Fruit fly (Drosophila melanogaster) whole organism, embryonic: ENCODE data around the gene Efhc1.1.

ENCODE experiments used
- BEAF-32 ChIP-seq: fragments of 200-800 bp; sonication (Bioruptor generic); optimal IDR thresholded peaks from 3 replicates; lab custom pipeline; 2017; ENCODE audit warnings: missing biosample characterization, missing genetic modification characterization, mild to moderate bottlenecking, moderate library complexity, missing genetic modification reagents
- CG10462 ChIP-seq: fragments of 200-800 bp; sonication (Bioruptor generic); optimal IDR thresholded peaks from 2 replicates; lab custom pipeline; 2016; ENCODE audit warnings: missing biosample characterization, missing genetic modification characterization
- CG10959 ChIP-seq: fragments of 200-800 bp; sonication (Bioruptor generic); IDR thresholded peaks from 2 replicates; pipeline ENCODE4 v1.3.6; 2022; ENCODE audit warnings: missing biosample characterization, missing genetic modification characterization
- CG11247 ChIP-seq: fragments of 200-800 bp; sonication (Bioruptor generic); IDR thresholded peaks from 2 replicates; pipeline ENCODE4 v1.3.6; 2022; ENCODE audit warnings: missing biosample characterization, missing genetic modification characterization
- CG11456 ChIP-seq: fragments of 200-800 bp; sonication (Bioruptor generic); IDR thresholded peaks from 3 replicates; pipeline ENCODE4 v1.3.6; 2022; ENCODE audit warnings: missing biosample characterization, missing genetic modification characterization
- CG11695 ChIP-seq: fragments of 200-800 bp; sonication (Bioruptor generic); IDR thresholded peaks from 3 replicates; pipeline ENCODE4 v1.3.6; 2022; ENCODE audit warnings: missing biosample characterization, missing genetic modification characterization
- CG13296 ChIP-seq: fragments of 200-800 bp; sonication (Bioruptor generic); optimal IDR thresholded peaks from 3 replicates; lab custom pipeline; 2018; ENCODE audit warnings: missing biosample characterization, mild to moderate bottlenecking, missing genetic modification characterization
- CG13775 ChIP-seq: fragments of 200-800 bp; sonication (Bioruptor generic); optimal IDR thresholded peaks from 3 replicates; lab custom pipeline; 2017; ENCODE audit warnings: missing biosample characterization, mild to moderate bottlenecking, missing genetic modification characterization
- CG14710 ChIP-seq: fragments of 200-800 bp; sonication (Bioruptor generic); optimal IDR thresholded peaks from 3 replicates; lab custom pipeline; 2019; ENCODE audit warnings: missing biosample characterization, mild to moderate bottlenecking, missing genetic modification characterization, moderate library complexity
- CG17829 ChIP-seq: fragments of 200-800 bp; optimal IDR thresholded peaks from 2 replicates; lab custom pipeline; 2019; ENCODE audit warnings: missing biosample characterization, mild to moderate bottlenecking, missing genetic modification characterization, moderate library complexity
- CG2116 ChIP-seq: fragments of 200-800 bp; sonication (Bioruptor generic); optimal IDR thresholded peaks from 3 replicates; lab custom pipeline; 2018; ENCODE audit warnings: missing biosample characterization, mild to moderate bottlenecking, missing genetic modification characterization
- CG2120 ChIP-seq: fragments of 200-800 bp; sonication (Bioruptor generic); optimal IDR thresholded peaks from 3 replicates; lab custom pipeline; 2016; ENCODE audit warnings: missing biosample characterization, missing genetic modification characterization
- CG31365 ChIP-seq: fragments of 200-800 bp; sonication (Bioruptor generic); optimal IDR thresholded peaks from 2 replicates; lab custom pipeline; 2018; ENCODE audit warnings: missing biosample characterization, mild to moderate bottlenecking, missing genetic modification characterization
- CG32767 ChIP-seq: fragments of 200-800 bp; sonication (Bioruptor generic); IDR thresholded peaks from 2 replicates; pipeline ENCODE4 v1.3.6; 2022; ENCODE audit warnings: missing biosample characterization, missing genetic modification characterization
- CG3995 ChIP-seq: fragments of 200-800 bp; sonication (Bioruptor generic); optimal IDR thresholded peaks from 3 replicates; lab custom pipeline; 2016; ENCODE audit warnings: missing biosample characterization, missing genetic modification characterization
- CG4282 ChIP-seq: fragments of 200-800 bp; sonication (Bioruptor generic); optimal IDR thresholded peaks from 2 replicates; lab custom pipeline; 2016; ENCODE audit warnings: missing biosample characterization, missing genetic modification characterization
- CG4424 ChIP-seq: fragments of 200-800 bp; sonication (Bioruptor generic); optimal IDR thresholded peaks from 3 replicates; lab custom pipeline; 2016; ENCODE audit warnings: missing biosample characterization, missing genetic modification characterization
- CG6791 ChIP-seq: fragments of 200-800 bp; sonication (Bioruptor generic); IDR thresholded peaks from 3 replicates; pipeline ENCODE4 v1.3.6; 2022; ENCODE audit warnings: missing biosample characterization, missing genetic modification characterization; ENCODE audit not compliant: partially characterized antibody
- CG7357 ChIP-seq: fragments of 200-800 bp; sonication (Bioruptor generic); IDR thresholded peaks from 3 replicates; pipeline ENCODE4 v1.3.6; 2022; ENCODE audit warnings: missing biosample characterization, missing genetic modification characterization
- CG7928 ChIP-seq: fragments of 200-800 bp; sonication (Bioruptor generic); optimal IDR thresholded peaks from 2 replicates; lab custom pipeline; 2017; ENCODE audit warnings: missing biosample characterization, mild to moderate bottlenecking, missing genetic modification characterization
- CG7963 ChIP-seq: fragments of 200-800 bp; sonication (Bioruptor generic); IDR thresholded peaks from 3 replicates; pipeline ENCODE4 v1.3.6; 2022; ENCODE audit warnings: missing biosample characterization, missing genetic modification characterization; ENCODE audit not compliant: partially characterized antibody
- CHES-1-like ChIP-seq: fragments of 200-800 bp; sonication (Bioruptor generic); optimal IDR thresholded peaks from 2 replicates; lab custom pipeline; 2016; ENCODE audit warnings: missing biosample characterization, missing genetic modification characterization
- Doc3 ChIP-seq: fragments of 200-800 bp; sonication (Bioruptor generic); IDR thresholded peaks from 3 replicates; pipeline ENCODE4 v1.3.6; 2022; ENCODE audit warnings: missing biosample characterization, missing genetic modification characterization; ENCODE audit not compliant: partially characterized antibody
- ERR ChIP-seq: fragments of 200-800 bp; sonication (Bioruptor generic); optimal IDR thresholded peaks from 2 replicates; lab custom pipeline; 2016; ENCODE audit warnings: missing biosample characterization, missing genetic modification characterization
- Hsf ChIP-seq: fragments of 200-800 bp; sonication (Bioruptor generic); optimal IDR thresholded peaks from 3 replicates; lab custom pipeline; 2016; ENCODE audit warnings: missing biosample characterization, missing genetic modification characterization
- MESR4 ChIP-seq: fragments of 200-800 bp; sonication (Bioruptor generic); optimal IDR thresholded peaks from 2 replicates; lab custom pipeline; 2018; ENCODE audit warnings: missing biosample characterization, mild to moderate bottlenecking, missing genetic modification characterization, moderate library complexity
- MTF-1 ChIP-seq: fragments of 200-800 bp; sonication (Bioruptor generic); optimal IDR thresholded peaks from 2 replicates; lab custom pipeline; 2018; ENCODE audit warnings: missing biosample characterization, mild to moderate bottlenecking, missing genetic modification characterization, borderline replicate concordance
- Med ChIP-seq: fragments of 200-800 bp; sonication (Bioruptor generic); peaks from one replicate; lab custom pipeline; 2016; ENCODE audit warnings: missing biosample characterization, missing genetic modification characterization, mild to moderate bottlenecking, inconsistent platforms, moderate library complexity
- Ptx1 ChIP-seq: fragments of 200-800 bp; sonication (Bioruptor generic); IDR thresholded peaks from 2 replicates; pipeline ENCODE4 v1.3.6; 2022; ENCODE audit warnings: missing biosample characterization, missing genetic modification characterization
- Ravus ChIP-seq: fragments of 200-800 bp; sonication (Bioruptor generic); IDR thresholded peaks from 2 replicates; pipeline ENCODE4 v1.3.6; 2022; ENCODE audit warnings: missing biosample characterization, missing genetic modification characterization
- Sin3A ChIP-seq: fragments of >200 bp; optimal IDR thresholded peaks from 2 replicates; lab custom pipeline; 2018
- Six4 ChIP-seq: fragments of 200-800 bp; sonication (Bioruptor generic); optimal IDR thresholded peaks from 2 replicates; lab custom pipeline; 2016; ENCODE audit warnings: missing biosample characterization, missing genetic modification characterization
- amos ChIP-seq: fragments of 200-800 bp; sonication (Bioruptor generic); IDR thresholded peaks from 2 replicates; pipeline ENCODE4 v1.3.6; 2022; ENCODE audit warnings: missing biosample characterization, missing genetic modification characterization; ENCODE audit not compliant: partially characterized antibody
- cg ChIP-seq: fragments of 200-800 bp; sonication (Bioruptor generic); optimal IDR thresholded peaks from 3 replicates; lab custom pipeline; 2019; ENCODE audit warnings: missing biosample characterization, mild to moderate bottlenecking, missing genetic modification characterization, moderate library complexity
- emc ChIP-seq: fragments of 200-800 bp; sonication (Bioruptor generic); optimal IDR thresholded peaks from 2 replicates; lab custom pipeline; 2016; ENCODE audit warnings: missing biosample characterization, missing genetic modification characterization
- gfzf ChIP-seq: fragments of 200-800 bp; sonication (Bioruptor generic); optimal IDR thresholded peaks from 2 replicates; lab custom pipeline; 2016; ENCODE audit warnings: missing biosample characterization, mild to moderate bottlenecking, missing genetic modification characterization, moderate library complexity
- gsb-n ChIP-seq: fragments of 200-800 bp; sonication (Bioruptor generic); optimal IDR thresholded peaks from 3 replicates; lab custom pipeline; 2018; ENCODE audit warnings: missing biosample characterization, mild to moderate bottlenecking, missing genetic modification characterization
- ken ChIP-seq: fragments of 200-800 bp; sonication (Bioruptor generic); IDR thresholded peaks from 3 replicates; pipeline ENCODE4 v1.3.6; 2022; ENCODE audit warnings: missing biosample characterization, missing genetic modification characterization
- knrl ChIP-seq: fragments of 200-800 bp; sonication (Bioruptor generic); IDR thresholded peaks from 3 replicates; pipeline ENCODE4 v1.3.6; 2022; ENCODE audit warnings: missing biosample characterization, missing genetic modification characterization; ENCODE audit not compliant: partially characterized antibody
- mld ChIP-seq: fragments of 200-800 bp; sonication (Bioruptor generic); IDR thresholded peaks from 3 replicates; pipeline ENCODE4 v1.3.6; 2022; ENCODE audit warnings: missing biosample characterization, missing genetic modification characterization; ENCODE audit not compliant: partially characterized antibody
- nmo ChIP-seq: fragments of 200-800 bp; sonication (Bioruptor generic); optimal IDR thresholded peaks from 2 replicates; lab custom pipeline; 2018; ENCODE audit warnings: missing biosample characterization, mild to moderate bottlenecking, missing genetic modification characterization, moderate library complexity
- odd ChIP-seq: fragments of 200-800 bp; sonication (Bioruptor generic); optimal IDR thresholded peaks from 2 replicates; lab custom pipeline; 2017; ENCODE audit warnings: missing biosample characterization, mild to moderate bottlenecking, missing genetic modification characterization
- row ChIP-seq: fragments of 200-800 bp; sonication (Bioruptor generic); IDR thresholded peaks from 3 replicates; pipeline ENCODE4 v1.3.6; 2022; ENCODE audit warnings: missing biosample characterization, missing genetic modification characterization
- scrt ChIP-seq: fragments of 200-800 bp; sonication (Bioruptor generic); optimal IDR thresholded peaks from 2 replicates; lab custom pipeline; 2018; ENCODE audit warnings: missing biosample characterization, mild to moderate bottlenecking, missing genetic modification characterization, moderate library complexity
- sqz ChIP-seq: fragments of 200-800 bp; sonication (Bioruptor generic); optimal IDR thresholded peaks from 3 replicates; lab custom pipeline; 2018; ENCODE audit warnings: missing biosample characterization, mild to moderate bottlenecking, missing genetic modification characterization
- ssp ChIP-seq: fragments of 200-800 bp; sonication (Bioruptor generic); IDR thresholded peaks from 2 replicates; pipeline ENCODE4 v1.3.6; 2022; ENCODE audit warnings: missing biosample characterization, missing genetic modification characterization
- toy ChIP-seq: fragments of 200-800 bp; sonication (Bioruptor generic); IDR thresholded peaks from 2 replicates; pipeline ENCODE4 v1.3.6; 2022; ENCODE audit warnings: missing biosample characterization, missing genetic modification characterization
- vnd ChIP-seq: fragments of 200-800 bp; sonication (Bioruptor generic); IDR thresholded peaks from 3 replicates; pipeline ENCODE4 v1.3.6; 2022; ENCODE audit warnings: missing biosample characterization, missing genetic modification characterization; ENCODE audit not compliant: partially characterized antibody
- zen2 ChIP-seq: fragments of 200-800 bp; sonication (Bioruptor generic); IDR thresholded peaks from 3 replicates; pipeline ENCODE4 v1.3.6; 2022; ENCODE audit warnings: missing biosample characterization, missing genetic modification characterization; ENCODE audit not compliant: partially characterized antibody

Efhc1.1 gene

dm6 chrX:15760447-15761297, 22.8 kb downstream of the Efhc1.1 start, which contains the start of the genes Graf and mRpL3:
Gene Graf, minus strand, starts transcription at chrX:15760733.
Gene mRpL3, plus strand, starts transcription at chrX:15761248.
- TF ChIP-seq scrt (GFP tag; lab: Kevin White, UChicago) = peak; percentile 61
- TF ChIP-seq CG31365 (tag; lab: Kevin White, UChicago) = no peak
- peak; percentile 35 for TF ChIP-seq gfzf (GFP tag; lab: Kevin White, UChicago)
- peak; percentile 95 for TF ChIP-seq amos (GFP tag; lab: Robert Waterston, UW)
- no peak for TF ChIP-seq Ptx1
- TF ChIP-seq emc (GFP tag; lab: Kevin White, UChicago) = no peak
- TF ChIP-seq CG32767 = no peak
- TF ChIP-seq odd (GFP tag; lab: Kevin White, UChicago) = no peak
- TF ChIP-seq CG10462 = no peak
- TF ChIP-seq Hsf (GFP tag; lab: Kevin White, UChicago) = peak; percentile 20
- peak; percentile 86 for TF ChIP-seq BEAF-32 (GFP tag; lab: Kevin White, UChicago)
- peak; percentile 45 for TF ChIP-seq MESR4 (GFP tag; lab: Kevin White, UChicago)
- no peak for TF ChIP-seq toy (GFP tag; lab: Robert Waterston, UW)
- TF ChIP-seq Med (GFP tag; lab: Kevin White, UChicago) = peak; percentile 48
- TF ChIP-seq cg = peak; percentile 41
- TF ChIP-seq CG4282 (GFP tag; lab: Kevin White, UChicago) = no peak
- TF ChIP-seq CG6791 (GFP tag; lab: Robert Waterston, UW) = peak; percentile 94
- TF ChIP-seq CG11456 (GFP tag; lab: Robert Waterston, UW) = no peak
- peak; percentile 57 for TF ChIP-seq row
- no peak for TF ChIP-seq MTF-1
- TF ChIP-seq CHES-1-like (GFP tag; lab: Kevin White, UChicago) = peak; percentile 20
- peak; percentile 73 for TF ChIP-seq CG3995
- TF ChIP-seq Sin3A (lab: Kevin White, UChicago) = peak; percentile 48
- TF ChIP-seq CG13296 (GFP tag; lab: Kevin White, UChicago) = no peak
- no peak for TF ChIP-seq gsb-n
- TF ChIP-seq CG7357 (GFP tag; lab: Robert Waterston, UW) = peak; percentile 85
- peak; percentile 90 for TF ChIP-seq vnd
- TF ChIP-seq ssp (GFP tag; lab: Robert Waterston, UW) = peak; percentile 84
- peak; percentile 52 for TF ChIP-seq sqz (GFP tag; lab: Kevin White, UChicago)
- peak; percentile 5 for TF ChIP-seq CG2120 (GFP tag; lab: Kevin White, UChicago)
- no peak for TF ChIP-seq ERR
- TF ChIP-seq CG13775 = peak; percentile 5
- TF ChIP-seq knrl = peak; percentile 89
- peak; percentile 91 for TF ChIP-seq CG7963 (GFP tag; lab: Robert Waterston, UW)
- TF ChIP-seq CG11247 (GFP tag; lab: Robert Waterston, UW) = no peak
- TF ChIP-seq CG11695 (GFP tag; lab: Robert Waterston, UW) = 0 out of 3 replicates have a peak, but pooled peaks have one; percentile 22
- TF ChIP-seq Six4 (GFP tag; lab: Kevin White, UChicago) = no peak
- peak; percentile 41 for TF ChIP-seq CG14710 (tag; lab: Kevin White, UChicago)
- TF ChIP-seq CG7928 (GFP tag; lab: Kevin White, UChicago) = no peak
- TF ChIP-seq Ravus (GFP tag; lab: Robert Waterston, UW) = no peak
- TF ChIP-seq CG2116 (GFP tag; lab: Kevin White, UChicago) = peak; percentile 47
- peak; percentile 92 for TF ChIP-seq mld (GFP tag; lab: Robert Waterston, UW)
- no peak for TF ChIP-seq CG17829 (tag; lab: Kevin White, UChicago)
- peak; percentile 88 for TF ChIP-seq zen2
- no peak for TF ChIP-seq ken
- peak; percentile 12 for TF ChIP-seq CG4424
- peak; percentile 80 for TF ChIP-seq Doc3 (GFP tag; lab: Robert Waterston, UW)
- peak; percentile 17 for TF ChIP-seq nmo (GFP tag; lab: Kevin White, UChicago)
- no peak for TF ChIP-seq CG10959 (GFP tag; lab: Robert Waterston, UW)
